Worm (Caenorhabditis elegans) whole organism, young adult: ENCODE measurements around the gene atg-7.

ENCODE experiments used
- D2030.7 ChIP-seq: fragments of 200-800 bp; sonication (Bioruptor generic); IDR thresholded peaks from 2 replicates; pipeline ENCODE4 v1.3.6; 2022; ENCODE audit warnings: missing genetic modification reagents, missing genetic modification characterization, missing compliant biosample characterization
- F55B11.4 ChIP-seq: sonication (generic microtip); optimal IDR thresholded peaks from 2 replicates; lab custom pipeline; 2016; ENCODE audit warnings: missing compliant biosample characterization, missing genetic modification characterization, borderline replicate concordance; ENCODE audit not compliant: insufficient read depth
- Y53F4B.3 ChIP-seq: fragments of 200-800 bp; sonication (Bioruptor generic); IDR thresholded peaks from 2 replicates; pipeline ENCODE4 v1.3.6; 2022; ENCODE audit warnings: missing genetic modification reagents, missing genetic modification characterization, missing compliant biosample characterization
- Y56A3A.18 ChIP-seq: fragments of 200-800 bp; sonication (Bioruptor generic); IDR thresholded peaks from 2 replicates; pipeline ENCODE4 v1.3.6; 2022; ENCODE audit warnings: missing genetic modification reagents, missing genetic modification characterization, missing compliant biosample characterization
- ceh-27 ChIP-seq: fragments of 200-800 bp; sonication (Bioruptor generic); optimal IDR thresholded peaks from 2 replicates; lab custom pipeline; 2018; ENCODE audit warnings: mild to moderate bottlenecking, missing genetic modification characterization, moderate library complexity, missing compliant biosample characterization
- egl-44 ChIP-seq: fragments of 200-800 bp; sonication (Bioruptor generic); IDR thresholded peaks from 2 replicates; pipeline ENCODE4 v1.3.6; 2022; ENCODE audit warnings: missing genetic modification reagents, missing genetic modification characterization, missing compliant biosample characterization
- snpc-4 ChIP-seq, 5 experiments: fragments of 150-350 bp in 1 of 5; sonication (generic microtip) in 4 of 5; optimal IDR thresholded peaks; 2 replicates each; lab custom pipeline; 2014 to 2018; ENCODE audit warnings: missing genetic modification characterization in 5 of 5, missing biosample characterization in 3 of 5, antibody characterized with exemption in 2 of 5, mild to moderate bottlenecking in 2 of 5, missing compliant biosample characterization in 2 of 5, missing genotype in 2 of 5, moderate library complexity in 2 of 5, missing genetic modification reagents in 1 of 5
- tlf-1 ChIP-seq: fragments of 200-800 bp; sonication (Bioruptor generic); optimal IDR thresholded peaks from 2 replicates; lab custom pipeline; 2018; ENCODE audit warnings: mild to moderate bottlenecking, missing genetic modification characterization, missing compliant biosample characterization
- ztf-28 ChIP-seq: fragments of 200-800 bp; sonication (Bioruptor generic); IDR thresholded peaks from 2 replicates; pipeline ENCODE4 v1.3.6; 2022; ENCODE audit warnings: missing genetic modification reagents, missing genetic modification characterization, missing compliant biosample characterization

DNA sequence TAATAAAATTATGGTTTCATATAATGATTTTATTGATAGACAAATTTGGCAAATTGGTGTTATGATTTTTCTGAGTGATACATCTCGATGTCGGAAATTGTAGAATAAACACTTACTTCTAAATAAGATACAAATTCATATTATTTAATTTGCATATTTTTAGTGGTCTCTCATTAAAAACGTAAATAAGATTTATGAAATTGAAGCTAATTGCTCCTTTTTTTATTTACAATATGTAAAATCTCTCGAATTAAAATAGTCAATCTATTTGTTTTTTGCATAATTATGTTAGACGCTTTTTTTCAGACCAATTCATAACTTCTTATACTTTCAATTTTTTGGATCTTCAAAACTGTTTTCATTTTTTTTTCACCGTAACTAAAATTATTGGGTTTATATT, 48.6 kb downstream of the atg-7 start, which contains the start of gene hrg-6:
- TF ChIP-seq ztf-28 (GFP tag; lab: Robert Waterston, UW) (no peak), egl-44 (GFP tag; lab: Robert Waterston, UW) (no peak), snpc-4 (GFP tag; optimal IDR thresholded peaks at IDR 0.05; lab: Kevin White, UChicago) (no peak), snpc-4 (tag; optimal IDR thresholded peaks at IDR 0.05; lab: Kevin White, UChicago) (no peak), tlf-1 (GFP tag; lab: Kevin White, UChicago) (no peak), ceh-27 (no peak), D2030.7 (GFP tag; lab: Robert Waterston, UW) (no peak), Y56A3A.18 (GFP tag; lab: Robert Waterston, UW) (no peak), Y53F4B.3 (no peak), F55B11.4 (no peak)
